Worm (Caenorhabditis elegans): ENCODE measurements around the gene rde-1.
A peak's percentile ranks its signal among the peaks of the same experiment; 100 is the strongest.

Gene rde-1

ce11 chrV:10019083-10019624, 27.7 kb upstream of the rde-1 start (continued):
- peak; percentile 15; the same call in 1 of the 2 replicates for TF ChIP-seq madf-6 (GFP tag; IDR thresholded peaks at IDR 0.05)
- TF ChIP-seq lag-1 (GFP tag; IDR thresholded peaks at IDR 0.05): no peak
- peak; percentile 43; the same call in 1 of the 2 replicates for TF ChIP-seq lin-26 (GFP tag; IDR thresholded peaks at IDR 0.05)
- TF ChIP-seq F57C9.4 (tag; optimal IDR thresholded peaks at IDR 0.05): no peak
- peak; percentile 10 for TF ChIP-seq lsl-1 (GFP tag; optimal IDR thresholded peaks at IDR 0.05)
- TF ChIP-seq Y53G8AR.9 (GFP tag; conservative IDR thresholded peaks at IDR 0.05): peak; percentile 51; the same call in 1 of the 2 replicates
- 0 out of 2 replicates have a peak, but pooled peaks have one; percentile 36 for TF ChIP-seq aptf-3 (GFP tag; IDR thresholded peaks at IDR 0.05)
- peak; percentile 68 for TF ChIP-seq Y95B8A.8 (GFP tag; IDR thresholded peaks at IDR 0.05)

- TF ChIP-seq nhr-27 (tag; optimal IDR thresholded peaks at IDR 0.05) (no peak), dox-1 (GFP tag; IDR thresholded peaks at IDR 0.05) (peak; percentile 33; the same call in 1 of the 2 replicates), bed-1 (GFP tag; IDR thresholded peaks at IDR 0.05) (no peak), rec-8 (tag; optimal IDR thresholded peaks at IDR 0.05) (no peak), F55B11.4 (tag; optimal IDR thresholded peaks at IDR 0.05; ENCODE audit: borderline replicate concordance, insufficient read depth) (no peak), madf-6 (GFP tag; IDR thresholded peaks at IDR 0.05) (peak; percentile 75), snpc-3.4 (tag; optimal IDR thresholded peaks at IDR 0.05) (peak; percentile 88), ets-4 (GFP tag; optimal IDR thresholded peaks at IDR 0.05) (no peak), ztf-3 (GFP tag; optimal IDR thresholded peaks at IDR 0.05) (no peak), madf-3 (GFP tag; IDR thresholded peaks at IDR 0.05) (0 out of 2 replicates have a peak, but pooled peaks have one; percentile 59), ztf-6 (GFP tag; IDR thresholded peaks at IDR 0.05) (no peak), akir-1 (GFP tag; optimal IDR thresholded peaks at IDR 0.05) (no peak), F23B12.7 (tag; optimal IDR thresholded peaks at IDR 0.05; ENCODE audit: insufficient read depth) (peak; percentile 38), F33H1.4 (GFP tag; IDR thresholded peaks at IDR 0.05) (peak; percentile 26; the same call in 1 of the 2 replicates), lsl-1 (GFP tag; optimal IDR thresholded peaks at IDR 0.05) (peak; percentile 60), snpc-1.3 (tag; optimal IDR thresholded peaks at IDR 0.05; ENCODE audit: insufficient read depth) (peak; percentile 37), B0019.2 (GFP tag; conservative IDR thresholded peaks at IDR 0.05) (0 out of 2 replicates have a peak, but pooled peaks have one; percentile 31), snpc-4 (GFP tag; optimal IDR thresholded peaks at IDR 0.05) (no peak), snpc-4 (tag; optimal IDR thresholded peaks at IDR 0.05) (peak in 2 of 4 experiments; percentile 36 to 42), ceh-91 (GFP tag; IDR thresholded peaks at IDR 0.05) (peak; percentile 50; the same call in 1 of the 2 replicates), chd-7 (tag; optimal IDR thresholded peaks at IDR 0.05) (no peak), egl-44 (GFP tag; IDR thresholded peaks at IDR 0.05) (no peak), let-526 (GFP tag; IDR thresholded peaks at IDR 0.05) (no peak), F49E8.2 (tag; optimal IDR thresholded peaks at IDR 0.05; ENCODE audit: insufficient read depth) (peak; percentile 71), D2030.7 (GFP tag; IDR thresholded peaks at IDR 0.05) (peak; percentile 80), efl-1 (GFP tag; optimal IDR thresholded peaks at IDR 0.05) (peak; percentile 63), him-1 (tag; optimal IDR thresholded peaks at IDR 0.05) (peak; percentile 18), unc-130 (GFP tag; optimal IDR thresholded peaks at IDR 0.05) (peak; percentile 96), dpl-1 (GFP tag; optimal IDR thresholded peaks at IDR 0.05) (peak; percentile 64), lin-54 (GFP tag; optimal IDR thresholded peaks at IDR 0.05) (peak; percentile 81), madf-8 (GFP tag; conservative IDR thresholded peaks at IDR 0.05) (peak; percentile 46; the same call in 1 of the 2 replicates)
Measured at ce11 chrV:10018291-10018690, 26.8 kb upstream of the rde-1 start.
